Fruit fly (Drosophila melanogaster): ENCODE results near the gene Jhbp16.

- no peak for TF ChIP-seq Hr96 (GFP tag; optimal IDR thresholded peaks at IDR 0.05)
- no peak for TF ChIP-seq kay (GFP tag; ENCODE audit: borderline replicate concordance)
- TF ChIP-seq CG5204 (GFP tag; optimal IDR thresholded peaks at IDR 0.05), result no peak
- TF ChIP-seq ovo (GFP tag; optimal IDR thresholded peaks at IDR 0.05), result no peak
- TF ChIP-seq bab1 (GFP tag; optimal IDR thresholded peaks at IDR 0.05), result no peak
- TF ChIP-seq Crg-1 (GFP tag; optimal IDR thresholded peaks at IDR 0.05), result no peak
- TF ChIP-seq cnc (optimal IDR thresholded peaks at IDR 0.05), result no peak
These were observed 20.0 kb upstream of the Jhbp16 start for dm6 chr3R:21644222-21644621.

All from whole organism, adult.